Worm (Caenorhabditis elegans) whole organism, L3 larva: ENCODE measurements around the gene eppl-1.
A peak's percentile ranks its signal among the peaks of the same experiment; 100 is the strongest.

ENCODE experiments used
- R02D3.7 ChIP-seq: fragments of 150-350 bp; optimal IDR thresholded peaks from 2 replicates; lab custom pipeline; 2014; ENCODE audit warnings: missing biosample characterization, missing genetic modification characterization
- ZK546.5 ChIP-seq: sonication (generic microtip); optimal IDR thresholded peaks from 2 replicates; lab custom pipeline; 2017; ENCODE audit warnings: missing biosample characterization, missing genetic modification characterization
- aly-2 ChIP-seq: fragments of 150-350 bp; optimal IDR thresholded peaks from 2 replicates; lab custom pipeline; 2014; ENCODE audit warnings: missing biosample characterization, missing genetic modification characterization
- ama-1 ChIP-seq: fragments of 150-350 bp; optimal IDR thresholded peaks from 2 replicates; lab custom pipeline; 2018
- ceh-16 ChIP-seq: sonication (generic microtip); optimal IDR thresholded peaks from 2 replicates; lab custom pipeline; 2017; ENCODE audit warnings: missing biosample characterization, missing genetic modification characterization
- ceh-28 ChIP-seq: fragments of 150-350 bp; optimal IDR thresholded peaks from 2 replicates; lab custom pipeline; 2014; ENCODE audit warnings: missing biosample characterization, missing genetic modification reagents, missing genetic modification characterization
- ceh-82 ChIP-seq: fragments of 150-350 bp; optimal IDR thresholded peaks from 2 replicates; lab custom pipeline; 2014; ENCODE audit warnings: missing biosample characterization, missing genetic modification characterization
- ceh-9 ChIP-seq: sonication (generic microtip); optimal IDR thresholded peaks from 2 replicates; lab custom pipeline; 2018; ENCODE audit warnings: missing biosample characterization, missing genetic modification characterization
- daf-12 ChIP-seq: fragments of 150-350 bp; optimal IDR thresholded peaks from 2 replicates; lab custom pipeline; 2014; ENCODE audit warnings: missing biosample characterization, missing genetic modification reagents, missing genetic modification characterization
- egl-27 ChIP-seq: sonication (generic microtip); optimal IDR thresholded peaks from 4 replicates; lab custom pipeline; 2017; ENCODE audit warnings: missing biosample characterization, missing genetic modification reagents, missing genetic modification characterization
- egl-5 ChIP-seq: fragments of 150-350 bp; optimal IDR thresholded peaks from 2 replicates; lab custom pipeline; 2017; ENCODE audit warnings: missing biosample characterization, missing genetic modification reagents, missing genetic modification characterization, inconsistent platforms
- elt-1 ChIP-seq: fragments of 150-350 bp; optimal IDR thresholded peaks from 2 replicates; lab custom pipeline; 2014; ENCODE audit warnings: missing biosample characterization, missing genetic modification characterization
- elt-2 ChIP-seq: sonication (generic microtip); optimal IDR thresholded peaks from 2 replicates; lab custom pipeline; 2016; ENCODE audit warnings: missing genetic modification reagents, mild to moderate bottlenecking, missing genetic modification characterization, missing compliant biosample characterization
- elt-3 ChIP-seq, 3 experiments: fragments of 150-350 bp in 1 of 3; sonication (generic microtip) in 2 of 3; optimal IDR thresholded peaks; 2 replicates in 2 of 3; 4 replicates in 1 of 3; lab custom pipeline; 2014 to 2017; ENCODE audit warnings: missing biosample characterization in 3 of 3, missing genetic modification characterization in 3 of 3
- eor-1 ChIP-seq, 2 experiments: fragments of 150-350 bp; optimal IDR thresholded peaks; 2 replicates each; lab custom pipeline; 2014 to 2018; ENCODE audit warnings: missing biosample characterization in 2 of 2, missing genetic modification characterization in 2 of 2
- fkh-10 ChIP-seq: sonication (generic microtip); optimal IDR thresholded peaks from 2 replicates; lab custom pipeline; 2017; ENCODE audit warnings: missing biosample characterization, missing genetic modification reagents, missing genetic modification characterization
- fkh-2 ChIP-seq: fragments of 150-350 bp; optimal IDR thresholded peaks from 2 replicates; lab custom pipeline; 2014; ENCODE audit warnings: missing biosample characterization, missing genetic modification reagents, missing genetic modification characterization
- fos-1 ChIP-seq: fragments of 150-350 bp; optimal IDR thresholded peaks from 2 replicates; lab custom pipeline; 2014; ENCODE audit warnings: missing biosample characterization, missing genetic modification characterization
- hmg-11 ChIP-seq: sonication (generic microtip); optimal IDR thresholded peaks from 2 replicates; lab custom pipeline; 2016; ENCODE audit warnings: missing genetic modification characterization, missing compliant biosample characterization
- jun-1 ChIP-seq: fragments of 150-350 bp; optimal IDR thresholded peaks from 2 replicates; lab custom pipeline; 2014; ENCODE audit warnings: missing biosample characterization, missing genetic modification reagents, missing genetic modification characterization
- lin-15B ChIP-seq: fragments of 150-350 bp; optimal IDR thresholded peaks from 2 replicates; lab custom pipeline; 2014; ENCODE audit warnings: missing biosample characterization, missing genetic modification characterization
- lin-39 ChIP-seq: fragments of 150-350 bp; optimal IDR thresholded peaks from 2 replicates; lab custom pipeline; 2018; ENCODE audit warnings: missing biosample characterization, missing genetic modification reagents, missing genetic modification characterization
- lsy-12 ChIP-seq: sonication (generic microtip); optimal IDR thresholded peaks from 2 replicates; lab custom pipeline; 2016; ENCODE audit warnings: mild to moderate bottlenecking, missing genetic modification characterization, missing compliant biosample characterization
- mdl-1 ChIP-seq: fragments of 150-350 bp; optimal IDR thresholded peaks from 2 replicates; lab custom pipeline; 2014; ENCODE audit warnings: missing biosample characterization, missing genetic modification characterization
- mml-1 ChIP-seq: fragments of 150-350 bp; sonication (generic microtip); optimal IDR thresholded peaks from 3 replicates; lab custom pipeline; 2014; ENCODE audit warnings: missing biosample characterization, missing genetic modification characterization
- nfya-1 ChIP-seq: sonication (generic microtip); optimal IDR thresholded peaks from 2 replicates; lab custom pipeline; 2017; ENCODE audit warnings: missing genetic modification characterization, mild to moderate bottlenecking, missing compliant biosample characterization, antibody characterized with exemption, moderate library complexity; ENCODE audit not compliant: insufficient read depth
- nhr-11 ChIP-seq: fragments of 150-350 bp; optimal IDR thresholded peaks from 2 replicates; lab custom pipeline; 2014; ENCODE audit warnings: missing biosample characterization, missing genetic modification characterization
- nhr-12 ChIP-seq: fragments of 150-350 bp; optimal IDR thresholded peaks from 2 replicates; lab custom pipeline; 2014; ENCODE audit warnings: missing biosample characterization, missing genetic modification characterization
- nhr-23 ChIP-seq: fragments of 150-350 bp; optimal IDR thresholded peaks from 2 replicates; lab custom pipeline; 2014; ENCODE audit warnings: missing biosample characterization, missing genetic modification reagents, missing genetic modification characterization
- nhr-237 ChIP-seq: fragments of 150-350 bp; optimal IDR thresholded peaks from 2 replicates; lab custom pipeline; 2014; ENCODE audit warnings: missing biosample characterization, missing genetic modification characterization
- nhr-25 ChIP-seq: sonication (generic microtip); optimal IDR thresholded peaks from 2 replicates; lab custom pipeline; 2017; ENCODE audit warnings: missing biosample characterization, missing genetic modification characterization
- nhr-28 ChIP-seq: fragments of 150-350 bp; optimal IDR thresholded peaks from 2 replicates; lab custom pipeline; 2014; ENCODE audit warnings: missing biosample characterization, missing genetic modification characterization
- nhr-43 ChIP-seq: sonication (generic microtip); optimal IDR thresholded peaks from 2 replicates; lab custom pipeline; 2016; ENCODE audit warnings: mild to moderate bottlenecking, missing genetic modification characterization, missing compliant biosample characterization; ENCODE audit not compliant: poor library complexity, severe bottlenecking
- nhr-67 ChIP-seq: fragments of 150-350 bp; optimal IDR thresholded peaks from 2 replicates; lab custom pipeline; 2014; ENCODE audit warnings: missing biosample characterization, missing genetic modification characterization
- nhr-76 ChIP-seq: fragments of 150-350 bp; sonication (generic microtip); optimal IDR thresholded peaks from 5 replicates; lab custom pipeline; 2014; ENCODE audit warnings: missing biosample characterization, missing genetic modification characterization
- nhr-77 ChIP-seq: fragments of 150-350 bp; optimal IDR thresholded peaks from 2 replicates; lab custom pipeline; 2014; ENCODE audit warnings: missing biosample characterization, missing genetic modification characterization
- pha-4 ChIP-seq: fragments of 150-350 bp; optimal IDR thresholded peaks from 2 replicates; lab custom pipeline; 2014; ENCODE audit warnings: missing biosample characterization, missing genetic modification reagents, missing genetic modification characterization
- pqm-1 ChIP-seq: fragments of 150-350 bp; optimal IDR thresholded peaks from 2 replicates; lab custom pipeline; 2017; ENCODE audit warnings: missing biosample characterization, missing genetic modification characterization, inconsistent platforms
- sea-2 ChIP-seq: fragments of 150-350 bp; sonication (generic microtip); optimal IDR thresholded peaks from 4 replicates; lab custom pipeline; 2014; ENCODE audit warnings: missing biosample characterization, missing genetic modification reagents, missing genetic modification characterization
- skn-1 ChIP-seq: fragments of 150-350 bp; optimal IDR thresholded peaks from 2 replicates; lab custom pipeline; 2014; ENCODE audit warnings: missing biosample characterization, missing genetic modification characterization
- snpc-4 ChIP-seq: fragments of 150-350 bp; optimal IDR thresholded peaks from 2 replicates; lab custom pipeline; 2014; ENCODE audit warnings: missing biosample characterization, missing genetic modification characterization
- tbx-2 ChIP-seq: sonication (generic microtip); optimal IDR thresholded peaks from 2 replicates; lab custom pipeline; 2016; ENCODE audit warnings: mild to moderate bottlenecking, missing genetic modification characterization, missing compliant biosample characterization
- unc-39 ChIP-seq: sonication (generic microtip); optimal IDR thresholded peaks from 4 replicates; lab custom pipeline; 2017; ENCODE audit warnings: missing biosample characterization, missing genetic modification characterization
- unc-62 ChIP-seq: fragments of 150-350 bp; sonication (generic microtip); optimal IDR thresholded peaks from 4 replicates; lab custom pipeline; 2014; ENCODE audit warnings: missing biosample characterization, missing genetic modification reagents, missing genetic modification characterization
- zag-1 ChIP-seq: fragments of 150-350 bp; optimal IDR thresholded peaks from 2 replicates; lab custom pipeline; 2014; ENCODE audit warnings: missing biosample characterization, missing genetic modification characterization
- ztf-11 ChIP-seq: fragments of 150-350 bp; optimal IDR thresholded peaks from 2 replicates; lab custom pipeline; 2014; ENCODE audit warnings: missing biosample characterization, missing genetic modification characterization
- ztf-4 ChIP-seq: fragments of 150-350 bp; optimal IDR thresholded peaks from 2 replicates; lab custom pipeline; 2014; ENCODE audit warnings: missing biosample characterization, missing genetic modification characterization

The eppl-1 gene

DNA sequence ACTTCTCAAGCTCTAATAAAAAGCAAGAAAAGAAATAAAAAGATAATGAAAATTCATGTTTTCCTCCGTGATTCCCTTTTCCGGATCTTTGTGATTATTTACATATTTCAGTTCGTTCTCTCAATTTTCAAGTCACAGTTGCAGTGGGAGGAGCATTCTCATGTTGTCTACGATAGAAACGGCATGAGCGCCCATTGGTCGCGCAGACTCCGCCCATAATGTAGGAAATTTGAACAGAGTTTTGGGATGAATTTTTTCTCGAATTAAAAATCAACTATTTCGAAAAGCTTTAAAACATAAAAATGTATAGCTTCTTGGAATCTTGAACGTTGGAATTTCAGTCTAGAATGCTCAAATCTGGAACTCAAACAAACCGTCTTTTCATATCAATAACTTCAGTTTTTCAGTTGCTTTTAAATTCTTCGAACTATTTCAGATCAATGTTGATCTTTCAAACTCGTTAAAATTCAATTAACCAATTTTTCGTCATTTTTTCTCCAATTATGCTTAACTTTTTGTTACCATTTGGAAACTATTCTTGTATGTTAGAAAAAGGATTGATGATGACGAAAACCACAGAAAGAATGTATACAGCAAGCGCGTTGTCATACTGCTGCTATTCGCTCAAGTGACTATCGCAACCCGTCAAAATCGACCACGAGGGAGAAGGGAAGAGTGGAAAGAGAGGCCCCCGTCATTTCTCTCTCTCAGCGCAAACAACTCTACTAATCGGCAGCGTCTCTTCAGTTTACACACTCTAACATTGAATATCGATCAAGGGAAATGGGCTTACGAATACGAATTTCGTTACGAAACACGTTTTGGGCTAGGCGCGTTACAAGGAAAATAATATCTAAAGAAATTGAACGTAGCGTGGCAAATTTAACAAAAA is 19.7 kb downstream of the eppl-1 start:
- TF ChIP-seq ama-1 (peak; percentile 99), egl-5 (no peak), hmg-11 (no peak), elt-1 (no peak), ceh-16 (peak; percentile 21), ztf-4 (peak; percentile 16), nhr-11 (tag; lab: Kevin White, UChicago) (no peak), lsy-12 (tag; lab: Kevin White, UChicago) (peak; percentile 58), nhr-43 (tag; lab: Kevin White, UChicago) (peak; percentile 79), mdl-1 (tag; lab: Kevin White, UChicago) (peak; percentile 64), ztf-11 (tag; lab: Kevin White, UChicago) (no peak), nhr-25 (tag; lab: Kevin White, UChicago) (peak; percentile 86), fkh-2 (peak; percentile 42), nhr-77 (tag; lab: Kevin White, UChicago) (no peak), fos-1 (tag; lab: Kevin White, UChicago) (no peak), jun-1 (tag; lab: Kevin White, UChicago) (peak; percentile 52), zag-1 (tag; lab: Kevin White, UChicago) (no peak), nhr-67 (tag; lab: Kevin White, UChicago) (no peak), unc-62 (peak; percentile 72), ceh-82 (tag; lab: Kevin White, UChicago) (peak; percentile 31), elt-3 (tag; optimal IDR thresholded peaks at IDR 0.05; lab: Kevin White, UChicago) (peak in 1 of 3 experiments; percentile 10), ceh-28 (peak; percentile 81), ceh-9 (tag; lab: Kevin White, UChicago) (no peak), skn-1 (peak; percentile 64), unc-39 (tag; lab: Kevin White, UChicago) (no peak), nfya-1 (peak; percentile 100), pqm-1 (tag; lab: Kevin White, UChicago) (no peak), R02D3.7 (peak; percentile 67), pha-4 (tag; lab: Kevin White, UChicago) (peak; percentile 81), ZK546.5 (tag; lab: Kevin White, UChicago) (no peak), mml-1 (tag; lab: Kevin White, UChicago) (no peak), snpc-4 (peak; percentile 78), daf-12 (no peak), aly-2 (peak; percentile 78), nhr-12 (tag; lab: Kevin White, UChicago) (no peak), nhr-28 (tag; lab: Kevin White, UChicago) (no peak), tbx-2 (tag; lab: Kevin White, UChicago) (peak; percentile 57), eor-1 (tag; optimal IDR thresholded peaks at IDR 0.05; lab: Kevin White, UChicago) (no peak), elt-2 (peak; percentile 35), sea-2 (GFP tag; lab: Kevin White, UChicago) (no peak), lin-15B (tag; lab: Kevin White, UChicago) (peak; percentile 52), nhr-76 (no peak), nhr-23 (peak; percentile 78), egl-27 (peak; percentile 21), nhr-237 (tag; lab: Kevin White, UChicago) (no peak), fkh-10 (no peak), lin-39 (tag; lab: Kevin White, UChicago) (peak; percentile 78)
